Worm (Caenorhabditis elegans) whole organism, young adult: ENCODE data around the gene clec-238.
A peak's percentile ranks its signal among the peaks of the same experiment; 100 is the strongest.

Experiments used
- B0035.1 ChIP-seq: sonication (generic microtip); optimal IDR thresholded peaks from 2 replicates; lab custom pipeline; 2016; ENCODE audit warnings: missing genetic modification characterization, mild to moderate bottlenecking, missing compliant biosample characterization, missing genotype, missing genetic modification reagents
- B0261.1 ChIP-seq: sonication (generic microtip); optimal IDR thresholded peaks from 2 replicates; lab custom pipeline; 2016; ENCODE audit warnings: mild to moderate bottlenecking, missing genetic modification characterization, moderate library complexity, missing compliant biosample characterization
- C06A6.2 ChIP-seq: fragments of 200-800 bp; sonication (Bioruptor generic); conservative IDR thresholded peaks from 2 replicates; pipeline ENCODE4 v1.3.6; 2022; ENCODE audit warnings: missing genetic modification characterization, missing compliant biosample characterization
- F52B5.7 ChIP-seq: sonication (generic microtip); optimal IDR thresholded peaks from 2 replicates; lab custom pipeline; 2016; ENCODE audit warnings: mild to moderate bottlenecking, missing genetic modification characterization, missing compliant biosample characterization
- K11D2.4 ChIP-seq: fragments of 200-800 bp; sonication (Bioruptor generic); IDR thresholded peaks from 2 replicates; pipeline ENCODE4 v1.3.6; 2022; ENCODE audit warnings: missing genetic modification reagents, missing genetic modification characterization, missing compliant biosample characterization
- Y67H2A.10 ChIP-seq: fragments of 200-800 bp; sonication (Bioruptor generic); conservative IDR thresholded peaks from 2 replicates; pipeline ENCODE4 v1.3.6; 2022; ENCODE audit warnings: missing genetic modification reagents, missing genetic modification characterization, missing compliant biosample characterization
- Y95B8A.8 ChIP-seq: fragments of 200-800 bp; sonication (Bioruptor generic); IDR thresholded peaks from 2 replicates; pipeline ENCODE4 v1.3.6; 2022; ENCODE audit warnings: missing genetic modification reagents, missing genetic modification characterization, missing compliant biosample characterization
- ZK185.1 ChIP-seq: sonication (generic microtip); optimal IDR thresholded peaks from 2 replicates; lab custom pipeline; 2016; ENCODE audit warnings: mild to moderate bottlenecking, missing genetic modification characterization, missing compliant biosample characterization; ENCODE audit not compliant: poor library complexity, severe bottlenecking
- akir-1 ChIP-seq: fragments of 200-800 bp; sonication (Bioruptor generic); optimal IDR thresholded peaks from 2 replicates; lab custom pipeline; 2018; ENCODE audit warnings: mild to moderate bottlenecking, missing genetic modification characterization, moderate library complexity, missing compliant biosample characterization
- athp-1 ChIP-seq: sonication (generic microtip); optimal IDR thresholded peaks from 2 replicates; lab custom pipeline; 2017; ENCODE audit warnings: mild to moderate bottlenecking, missing genetic modification characterization, missing compliant biosample characterization
- attf-3 ChIP-seq: fragments of 200-800 bp; sonication (Bioruptor generic); conservative IDR thresholded peaks from 2 replicates; pipeline ENCODE4 v1.3.6; 2022; ENCODE audit warnings: missing genetic modification reagents, missing genetic modification characterization, missing compliant biosample characterization
- attf-5 ChIP-seq: fragments of 200-800 bp; sonication (Bioruptor generic); optimal IDR thresholded peaks from 2 replicates; lab custom pipeline; 2018; ENCODE audit warnings: mild to moderate bottlenecking, missing genetic modification characterization, missing compliant biosample characterization
- bed-1 ChIP-seq: fragments of 200-800 bp; sonication (Bioruptor generic); IDR thresholded peaks from 2 replicates; pipeline ENCODE4 v1.3.6; 2022; ENCODE audit warnings: missing genetic modification reagents, missing genetic modification characterization, missing compliant biosample characterization
- cebp-2 ChIP-seq: fragments of 200-800 bp; sonication (Bioruptor generic); IDR thresholded peaks from 2 replicates; pipeline ENCODE4 v1.3.6; 2022; ENCODE audit warnings: missing genetic modification characterization, missing compliant biosample characterization
- ceh-58 ChIP-seq: fragments of 200-800 bp; sonication (Bioruptor generic); IDR thresholded peaks from 2 replicates; pipeline ENCODE4 v1.3.6; 2022; ENCODE audit warnings: missing genetic modification characterization, missing compliant biosample characterization
- ceh-91 ChIP-seq: fragments of 200-800 bp; sonication (Bioruptor generic); IDR thresholded peaks from 2 replicates; pipeline ENCODE4 v1.3.6; 2022; ENCODE audit warnings: missing genetic modification reagents, missing genetic modification characterization, missing compliant biosample characterization
- dpff-1 ChIP-seq: sonication (generic microtip); optimal IDR thresholded peaks from 2 replicates; lab custom pipeline; 2017; ENCODE audit warnings: mild to moderate bottlenecking, missing genetic modification characterization, missing compliant biosample characterization
- hlh-12 ChIP-seq: sonication (generic microtip); optimal IDR thresholded peaks from 2 replicates; lab custom pipeline; 2016; ENCODE audit warnings: missing genetic modification characterization, missing compliant biosample characterization
- let-607 ChIP-seq, 2 experiments: fragments of 200-800 bp in 1 of 2; sonication (Bioruptor generic) in 1 of 2; sonication (generic microtip) in 1 of 2; optimal IDR thresholded peaks; 2 replicates each; lab custom pipeline; 2016 to 2018; ENCODE audit warnings: mild to moderate bottlenecking in 2 of 2, missing compliant biosample characterization in 2 of 2, missing genetic modification characterization in 2 of 2, moderate library complexity in 2 of 2, missing genotype in 1 of 2
- lin-26 ChIP-seq: fragments of 200-800 bp; sonication (Bioruptor generic); IDR thresholded peaks from 2 replicates; pipeline ENCODE4 v1.3.6; 2022; ENCODE audit warnings: missing genetic modification reagents, missing genetic modification characterization, missing compliant biosample characterization
- lir-1 ChIP-seq: fragments of 200-800 bp; sonication (Bioruptor generic); conservative IDR thresholded peaks from 2 replicates; pipeline ENCODE4 v1.3.6; 2022; ENCODE audit warnings: missing genetic modification reagents, missing genetic modification characterization, missing compliant biosample characterization
- madf-10 ChIP-seq: sonication (generic microtip); optimal IDR thresholded peaks from 2 replicates; lab custom pipeline; 2016; ENCODE audit warnings: mild to moderate bottlenecking, missing genetic modification characterization, missing compliant biosample characterization
- madf-8 ChIP-seq: fragments of 200-800 bp; sonication (Bioruptor generic); conservative IDR thresholded peaks from 2 replicates; pipeline ENCODE4 v1.3.6; 2022; ENCODE audit warnings: missing genetic modification reagents, missing genetic modification characterization, missing compliant biosample characterization
- mes-4 ChIP-seq: sonication (generic microtip); optimal IDR thresholded peaks from 2 replicates; lab custom pipeline; 2016; ENCODE audit warnings: missing genotype, missing genetic modification characterization, missing compliant biosample characterization
- nfya-1 ChIP-seq: sonication (generic microtip); optimal IDR thresholded peaks from 2 replicates; lab custom pipeline; 2017; ENCODE audit warnings: antibody characterized with exemption, missing compliant biosample characterization, missing genetic modification characterization, borderline replicate concordance; ENCODE audit not compliant: insufficient read depth
- nfya-2 ChIP-seq: fragments of 200-800 bp; sonication (Bioruptor generic); IDR thresholded peaks from 2 replicates; pipeline ENCODE4 v1.3.6; 2022; ENCODE audit warnings: missing genetic modification reagents, missing genetic modification characterization, missing compliant biosample characterization
- nfyb-1 ChIP-seq: fragments of 200-800 bp; sonication (Bioruptor generic); IDR thresholded peaks from 2 replicates; pipeline ENCODE4 v1.3.6; 2022; ENCODE audit warnings: missing genetic modification reagents, missing genetic modification characterization, missing compliant biosample characterization
- nhr-120 ChIP-seq: fragments of 200-800 bp; sonication (Bioruptor generic); IDR thresholded peaks from 2 replicates; pipeline ENCODE4 v1.3.6; 2022; ENCODE audit warnings: missing genetic modification characterization, missing compliant biosample characterization
- nhr-80 ChIP-seq: sonication (generic microtip); optimal IDR thresholded peaks from 2 replicates; lab custom pipeline; 2016; ENCODE audit warnings: missing genetic modification characterization, missing compliant biosample characterization
- nhr-90 ChIP-seq: sonication (generic microtip); optimal IDR thresholded peaks from 2 replicates; lab custom pipeline; 2016; ENCODE audit warnings: missing genotype, mild to moderate bottlenecking, missing genetic modification characterization, missing compliant biosample characterization
- pha-4 ChIP-seq: fragments of 150-350 bp; sonication (generic microtip); optimal IDR thresholded peaks from 2 replicates; lab custom pipeline; 2014; ENCODE audit warnings: missing biosample characterization, missing genetic modification reagents, missing genetic modification characterization
- sdz-38 ChIP-seq: sonication (generic microtip); optimal IDR thresholded peaks from 2 replicates; lab custom pipeline; 2016; ENCODE audit warnings: missing genotype, missing genetic modification characterization, missing compliant biosample characterization
- sea-2 ChIP-seq: fragments of 200-800 bp; sonication (Bioruptor generic); IDR thresholded peaks from 2 replicates; pipeline ENCODE4 v1.3.6; 2022; ENCODE audit warnings: missing genetic modification characterization, missing compliant biosample characterization
- snpc-4 ChIP-seq, 5 experiments: fragments of 150-350 bp in 1 of 5; sonication (generic microtip) in 4 of 5; optimal IDR thresholded peaks; 2 replicates each; lab custom pipeline; 2014 to 2018; ENCODE audit warnings: missing genetic modification characterization in 5 of 5, missing biosample characterization in 3 of 5, antibody characterized with exemption in 2 of 5, mild to moderate bottlenecking in 2 of 5, missing compliant biosample characterization in 2 of 5, missing genotype in 2 of 5, moderate library complexity in 2 of 5, missing genetic modification reagents in 1 of 5
- tlf-1 ChIP-seq: fragments of 200-800 bp; sonication (Bioruptor generic); optimal IDR thresholded peaks from 2 replicates; lab custom pipeline; 2018; ENCODE audit warnings: mild to moderate bottlenecking, missing genetic modification characterization, missing compliant biosample characterization
- unc-130 ChIP-seq: sonication (generic microtip); optimal IDR thresholded peaks from 2 replicates; lab custom pipeline; 2016; ENCODE audit warnings: missing genetic modification reagents, missing genetic modification characterization, missing compliant biosample characterization
- unc-62 ChIP-seq: fragments of 150-350 bp; optimal IDR thresholded peaks from 2 replicates; lab custom pipeline; 2014; ENCODE audit warnings: missing biosample characterization, missing genetic modification reagents, missing genetic modification characterization
- zfh-2 ChIP-seq: fragments of 200-800 bp; sonication (Bioruptor generic); conservative IDR thresholded peaks from 2 replicates; pipeline ENCODE4 v1.3.6; 2022; ENCODE audit warnings: missing genetic modification reagents, missing genetic modification characterization, missing compliant biosample characterization
- zim-3 ChIP-seq: sonication (generic microtip); optimal IDR thresholded peaks from 2 replicates; lab custom pipeline; 2017; ENCODE audit warnings: mild to moderate bottlenecking, missing genetic modification characterization, moderate library complexity, missing compliant biosample characterization
- ztf-3 ChIP-seq: fragments of 200-800 bp; sonication (Bioruptor generic); optimal IDR thresholded peaks from 2 replicates; lab custom pipeline; 2018; ENCODE audit warnings: mild to moderate bottlenecking, missing genetic modification characterization, missing compliant biosample characterization

The clec-238 gene

ce11 chrV:16991734-16992133 lies 40.1 kb downstream of the clec-238 start, which contains the start of gene srz-95 (continued):
- no peak for TF ChIP-seq zfh-2 (GFP tag; lab: Robert Waterston, UW)
- no peak for TF ChIP-seq nfyb-1 (GFP tag; lab: Robert Waterston, UW)
- TF ChIP-seq let-607 (tag; optimal IDR thresholded peaks at IDR 0.05; lab: Kevin White, UChicago): no peak
- no peak for TF ChIP-seq Y67H2A.10 (GFP tag; lab: Robert Waterston, UW)
- TF ChIP-seq lir-1 (GFP tag; lab: Robert Waterston, UW): no peak
- TF ChIP-seq, all 124 proteins: peak for 0

- no peak for TF ChIP-seq sdz-38 (tag; lab: Kevin White, UChicago)
- TF ChIP-seq zfh-2 (GFP tag; lab: Robert Waterston, UW): peak; percentile 67
- TF ChIP-seq ceh-58 (GFP tag; lab: Robert Waterston, UW): no peak
- TF ChIP-seq attf-3 (GFP tag; lab: Robert Waterston, UW): no peak
- TF ChIP-seq B0261.1 (tag; lab: Kevin White, UChicago): no peak
- no peak for TF ChIP-seq zim-3 (tag; lab: Kevin White, UChicago)
- TF ChIP-seq snpc-4 (GFP tag; optimal IDR thresholded peaks at IDR 0.05; lab: Kevin White, UChicago): no peak
- no peak for TF ChIP-seq snpc-4 (tag; optimal IDR thresholded peaks at IDR 0.05; lab: Kevin White, UChicago)
Measured at ce11 chrV:16992383-16992782, 40.8 kb downstream of the clec-238 start.

ce11 chrV:17000204-17000603 lies 48.6 kb downstream of the clec-238 start, which contains the start of gene str-217:
Gene str-217 (minus strand): TSS chrV:17000304.
- TF ChIP-seq nhr-120 (GFP tag; lab: Robert Waterston, UW): no peak
- TF ChIP-seq madf-10 (tag; lab: Kevin White, UChicago): no peak

DNA sequence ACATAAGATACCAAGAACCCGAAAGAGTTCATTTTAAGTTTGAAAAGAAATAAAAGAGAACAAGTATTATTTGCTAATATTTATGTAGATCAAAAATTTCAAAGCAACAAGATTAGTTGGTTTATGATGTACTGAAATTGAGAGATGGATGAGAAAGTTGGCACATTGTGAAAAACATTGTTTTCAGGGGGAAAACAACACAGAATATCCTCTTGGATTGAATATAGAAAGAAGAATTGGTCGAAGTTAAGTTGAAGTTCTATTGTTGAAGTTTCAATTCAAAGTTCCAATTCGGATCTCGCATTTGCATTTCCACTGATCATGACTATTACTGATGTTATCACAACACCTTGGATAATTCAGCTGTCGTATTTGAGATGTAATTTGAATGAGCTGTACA lies 49.0 kb downstream of the clec-238 start:
- no peak for TF ChIP-seq mes-4
- no peak for TF ChIP-seq pha-4 (tag; lab: Kevin White, UChicago)
- TF ChIP-seq dpff-1 (tag; lab: Kevin White, UChicago): no peak
- no peak for TF ChIP-seq attf-5 (GFP tag; lab: Kevin White, UChicago)
- no peak for TF ChIP-seq ceh-91 (GFP tag; lab: Robert Waterston, UW)
- TF ChIP-seq B0261.1 (tag; lab: Kevin White, UChicago): no peak
- no peak for TF ChIP-seq nhr-80 (tag; lab: Kevin White, UChicago)
- TF ChIP-seq bed-1: no peak
- TF ChIP-seq sea-2 (GFP tag; lab: Robert Waterston, UW): no peak
- no peak for TF ChIP-seq akir-1
- TF ChIP-seq hlh-12 (tag; lab: Kevin White, UChicago): no peak
- TF ChIP-seq Y95B8A.8 (GFP tag; lab: Robert Waterston, UW): no peak
- no peak for TF ChIP-seq unc-62 (GFP tag; lab: Kevin White, UChicago)
- TF ChIP-seq lir-1 (GFP tag; lab: Robert Waterston, UW): no peak
- no peak for TF ChIP-seq C06A6.2 (GFP tag; lab: Robert Waterston, UW)
- TF ChIP-seq K11D2.4 (GFP tag; lab: Robert Waterston, UW): no peak

DNA sequence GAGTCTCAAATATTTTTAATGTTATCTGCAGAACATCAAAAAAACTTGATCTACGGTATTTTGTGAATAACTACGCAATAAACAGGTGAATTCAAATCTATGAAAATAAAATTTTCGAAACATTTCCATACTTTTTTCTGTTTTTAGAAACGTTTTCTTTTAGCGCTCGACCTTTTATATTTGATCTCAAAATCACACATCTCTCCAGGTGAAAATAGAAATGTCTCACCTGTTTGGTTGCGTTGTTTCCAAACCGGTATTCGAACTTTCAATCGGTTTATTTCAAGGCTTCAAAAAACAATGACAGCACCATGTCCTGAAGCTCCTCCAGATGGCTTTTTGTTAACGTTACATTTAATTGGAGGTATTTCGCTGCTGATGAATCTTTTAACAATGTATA lies 49.6 kb downstream of the clec-238 start, which contains the start of gene sri-9:
Gene sri-9, plus strand, starts transcription at position 301 of the 400 bp plus-strand sequence.
- TF ChIP-seq B0035.1 (tag; lab: Kevin White, UChicago) (no peak), cebp-2 (GFP tag; lab: Robert Waterston, UW) (no peak), mes-4 (no peak), nfya-2 (GFP tag; lab: Robert Waterston, UW) (no peak), athp-1 (tag; lab: Kevin White, UChicago) (no peak), ztf-3 (no peak), nhr-90 (no peak), madf-8 (GFP tag; lab: Robert Waterston, UW) (no peak), unc-62 (GFP tag; lab: Kevin White, UChicago) (no peak), tlf-1 (GFP tag; lab: Kevin White, UChicago) (no peak), unc-130 (no peak), B0261.1 (tag; lab: Kevin White, UChicago) (no peak), lir-1 (GFP tag; lab: Robert Waterston, UW) (no peak), F52B5.7 (tag; lab: Kevin White, UChicago) (no peak), ZK185.1 (tag; lab: Kevin White, UChicago) (no peak), nfya-1 (tag; lab: Kevin White, UChicago) (no peak), akir-1 (no peak), lin-26 (GFP tag; lab: Robert Waterston, UW) (no peak)
